Fruit fly (Drosophila melanogaster): ENCODE measurements around the gene IPIP.
A peak's percentile ranks its signal among the peaks of the same experiment; 100 is the strongest.

The IPIP gene

DNA sequence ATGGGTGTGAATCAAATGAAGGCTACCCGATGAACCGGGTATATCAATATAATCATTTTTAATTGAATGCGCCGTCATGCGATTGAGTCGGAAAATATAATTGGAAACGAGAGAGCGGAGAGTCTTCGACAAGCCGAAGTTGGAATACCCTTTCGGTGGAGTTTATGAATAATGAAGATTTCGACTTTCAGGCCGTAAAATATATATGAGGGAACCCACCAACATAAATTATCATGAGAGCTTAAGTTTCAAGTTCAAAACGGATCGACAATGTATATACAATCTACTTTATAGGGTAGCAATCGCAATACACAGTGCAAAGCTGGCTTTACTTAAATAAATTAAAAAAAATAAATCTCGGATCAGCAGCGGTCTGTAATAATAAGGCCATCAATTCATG is 16.0 kb upstream of the IPIP start:
- peak; percentile 37 for TF ChIP-seq HLH106 (tag; optimal IDR thresholded peaks at IDR 0.05)
- no peak for TF ChIP-seq lola (GFP tag; optimal IDR thresholded peaks at IDR 0.05)
- TF ChIP-seq h (GFP tag; optimal IDR thresholded peaks at IDR 0.05) = peak; percentile 20

DNA sequence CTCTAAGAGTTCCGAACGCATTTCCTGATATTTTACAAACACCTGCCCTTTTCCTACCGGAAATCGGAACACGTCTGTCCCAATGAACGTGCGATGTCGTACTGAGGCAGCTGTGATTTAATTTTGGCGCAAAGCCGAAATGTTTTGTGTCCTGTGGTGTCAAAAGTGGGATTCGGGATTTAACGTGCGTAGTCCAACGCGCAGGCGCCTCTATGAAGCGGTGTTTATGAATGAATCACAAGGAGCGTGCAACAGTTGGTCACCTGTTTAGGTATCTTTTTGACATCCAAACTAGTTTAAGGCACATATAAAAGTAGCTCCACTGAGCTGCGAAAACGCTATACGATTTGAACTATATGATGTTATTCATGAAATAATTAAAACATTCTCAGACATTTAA is 13.5 kb upstream of the IPIP start, which contains the start of gene CG9109:
CG9109 (minus strand) TSS at position 80 of the 400 bp plus-strand sequence.
- no peak for TF ChIP-seq foxo (GFP tag; optimal IDR thresholded peaks at IDR 0.05)

DNA sequence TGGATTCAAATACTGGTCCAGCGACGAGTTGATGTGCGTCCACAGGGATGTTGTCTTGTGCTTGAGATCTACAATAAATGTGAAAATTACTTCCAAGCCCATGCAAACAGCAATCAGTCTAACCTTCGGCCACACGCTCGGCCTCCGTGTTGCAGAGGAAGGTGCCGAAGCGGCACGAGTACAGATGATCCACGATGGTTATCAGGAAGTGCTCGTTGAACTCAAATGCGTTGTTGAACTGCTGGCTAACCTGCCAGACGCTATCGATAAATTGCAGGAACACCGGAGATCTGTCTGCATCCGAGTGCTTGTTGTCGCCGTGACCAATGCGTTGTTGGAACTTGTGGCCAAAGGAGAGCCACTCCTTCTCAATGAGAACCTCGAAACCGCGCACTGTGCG is 12.6 kb upstream of the IPIP start:
- TF ChIP-seq sage (GFP tag; optimal IDR thresholded peaks at IDR 0.05) (no peak), pan (optimal IDR thresholded peaks at IDR 0.05) (no peak), CG9705 (GFP tag; optimal IDR thresholded peaks at IDR 0.05) (no peak), dmrt93B (GFP tag; optimal IDR thresholded peaks at IDR 0.05) (no peak), GATAd (GFP tag; optimal IDR thresholded peaks at IDR 0.05) (no peak)

DNA sequence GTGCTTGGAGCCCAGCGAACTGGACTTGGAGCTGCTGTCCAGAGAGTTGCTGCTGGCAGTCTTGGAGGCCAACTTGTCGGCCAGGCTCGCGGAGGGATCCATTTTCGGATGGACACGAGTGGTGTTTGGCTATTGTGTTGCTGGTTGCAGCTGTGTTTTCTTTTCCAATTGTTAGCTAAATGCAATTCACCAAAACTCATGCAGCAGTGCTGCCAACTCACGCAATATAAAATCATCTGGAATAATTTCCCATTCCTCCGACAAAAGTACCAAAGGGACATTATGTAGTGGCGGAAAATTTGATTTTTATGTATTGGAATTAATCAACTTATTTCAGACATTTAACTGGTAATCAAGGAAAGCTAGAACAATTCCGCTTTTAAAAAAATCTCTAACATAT is 11.1 kb upstream of the IPIP start, which contains the start of gene mtm:
mtm (minus strand) TSS at position 306 of the 400 bp plus-strand sequence.
- no peak for TF ChIP-seq woc (GFP tag; optimal IDR thresholded peaks at IDR 0.05)
- TF ChIP-seq Myc (optimal IDR thresholded peaks at IDR 0.05) = peak; percentile 59
- TF ChIP-seq brk (GFP tag; optimal IDR thresholded peaks at IDR 0.05) = no peak
- TF ChIP-seq CrebA (GFP tag; optimal IDR thresholded peaks at IDR 0.05; ENCODE audit: borderline replicate concordance) = no peak
- no peak for TF ChIP-seq dsf (GFP tag; optimal IDR thresholded peaks at IDR 0.05; ENCODE audit: borderline replicate concordance)
- no peak for TF ChIP-seq Abd-B (GFP tag; optimal IDR thresholded peaks at IDR 0.05)

- peak; percentile 64 for TF ChIP-seq HLH106 (tag; optimal IDR thresholded peaks at IDR 0.05)
- no peak for TF ChIP-seq Rel (GFP tag; optimal IDR thresholded peaks at IDR 0.05)
- TF ChIP-seq Rel (tag; optimal IDR thresholded peaks at IDR 0.05) = peak; percentile 39
- TF ChIP-seq lola (GFP tag; optimal IDR thresholded peaks at IDR 0.05) = no peak
- peak; percentile 59 for TF ChIP-seq psq (GFP tag; optimal IDR thresholded peaks at IDR 0.05)
- TF ChIP-seq Sp1 (GFP tag; optimal IDR thresholded peaks at IDR 0.05) = peak; percentile 63
- no peak for TF ChIP-seq Dif (GFP tag; optimal IDR thresholded peaks at IDR 0.05; ENCODE audit: partially characterized antibody)
- TF ChIP-seq jim (GFP tag; optimal IDR thresholded peaks at IDR 0.05) = no peak
- peak; percentile 18 for TF ChIP-seq CG32264 (GFP tag; optimal IDR thresholded peaks at IDR 0.05)
- TF ChIP-seq rgr (GFP tag; optimal IDR thresholded peaks at IDR 0.05) = peak; percentile 79
- peak; percentile 15 for TF ChIP-seq Hr83 (GFP tag; optimal IDR thresholded peaks at IDR 0.05; ENCODE audit: poor library complexity, severe bottlenecking)
- TF ChIP-seq br (GFP tag; optimal IDR thresholded peaks at IDR 0.05) = no peak
- no peak for TF ChIP-seq Jra (GFP tag; optimal IDR thresholded peaks at IDR 0.05)
- peak; percentile 76 for TF ChIP-seq ey (GFP tag; optimal IDR thresholded peaks at IDR 0.05)
- peak; percentile 77 for TF ChIP-seq OdsH (GFP tag; optimal IDR thresholded peaks at IDR 0.05)
- TF ChIP-seq Vsx2 (GFP tag; optimal IDR thresholded peaks at IDR 0.05; ENCODE audit: partially characterized antibody) = no peak
- TF ChIP-seq CrebA (GFP tag; optimal IDR thresholded peaks at IDR 0.05; ENCODE audit: borderline replicate concordance) = no peak
- no peak for TF ChIP-seq brk (GFP tag; optimal IDR thresholded peaks at IDR 0.05)
- no peak for TF ChIP-seq N (GFP tag; optimal IDR thresholded peaks at IDR 0.05)
- TF ChIP-seq sage (GFP tag; optimal IDR thresholded peaks at IDR 0.05) = no peak
- no peak for TF ChIP-seq usp (GFP tag; optimal IDR thresholded peaks at IDR 0.05)
- peak; percentile 36 for TF ChIP-seq CG9705 (GFP tag; optimal IDR thresholded peaks at IDR 0.05)
- TF ChIP-seq dl (GFP tag; optimal IDR thresholded peaks at IDR 0.05; ENCODE audit: insufficient read depth in 1 of 2, partially characterized antibody in 2 of 2) = no peak
- TF ChIP-seq Myc (optimal IDR thresholded peaks at IDR 0.05) = no peak
- peak; percentile 65 for TF ChIP-seq GATAd (GFP tag; optimal IDR thresholded peaks at IDR 0.05)
- no peak for TF ChIP-seq dmrt93B (GFP tag; optimal IDR thresholded peaks at IDR 0.05)
- TF ChIP-seq sv (GFP tag; optimal IDR thresholded peaks at IDR 0.05) = peak; percentile 48
- no peak for TF ChIP-seq fru (GFP tag; optimal IDR thresholded peaks at IDR 0.05)
- no peak for TF ChIP-seq Dfd (GFP tag; optimal IDR thresholded peaks at IDR 0.05)
- TF ChIP-seq woc (GFP tag; optimal IDR thresholded peaks at IDR 0.05) = no peak
- TF ChIP-seq pan (optimal IDR thresholded peaks at IDR 0.05) = no peak
- TF ChIP-seq Abd-B (GFP tag; optimal IDR thresholded peaks at IDR 0.05) = no peak
- TF ChIP-seq Mio (GFP tag; optimal IDR thresholded peaks at IDR 0.05) = no peak
- no peak for TF ChIP-seq tai (GFP tag; optimal IDR thresholded peaks at IDR 0.05)
- TF ChIP-seq Hnf4 (GFP tag; optimal IDR thresholded peaks at IDR 0.05) = no peak
- no peak for TF ChIP-seq Hr78 (GFP tag; optimal IDR thresholded peaks at IDR 0.05)
- no peak for TF ChIP-seq dsf (GFP tag; optimal IDR thresholded peaks at IDR 0.05; ENCODE audit: borderline replicate concordance)
- TF ChIP-seq h (GFP tag; optimal IDR thresholded peaks at IDR 0.05) = peak; percentile 83
- TF ChIP-seq foxo (GFP tag; optimal IDR thresholded peaks at IDR 0.05) = peak in 1 of 2 experiments; percentile 86
Observed at dm6 chr2L:6037830-6038229, 10.0 kb upstream of the IPIP start, which contains the start of the genes CG9117 and CG31643. Gene CG9117, minus strand, starts transcription at chr2L:6037902. Gene CG31643, plus strand, starts transcription at chr2L:6038117.
